Worm (Caenorhabditis elegans) whole organism, midembryonic: ENCODE data around the gene F57B7.2.
"Not testable (repeated sequence)": the region's sequence is repeated elsewhere in the genome, so short reads cannot be mapped to it uniquely, and the experiment has no call there.

ENCODE experiments used
- med-1 ChIP-seq: sonication (generic microtip); optimal IDR thresholded peaks from 2 replicates; lab custom pipeline; 2017; ENCODE audit warnings: missing genetic modification characterization, mild to moderate bottlenecking, missing compliant biosample characterization, antibody characterized with exemption, missing genetic modification reagents; ENCODE audit not compliant: insufficient read depth
- ref-1 ChIP-seq: fragments of 200-800 bp; sonication (Bioruptor generic); conservative IDR thresholded peaks from 2 replicates; pipeline ENCODE4 v1.3.6; 2022; ENCODE audit warnings: missing genetic modification reagents, missing genetic modification characterization, missing compliant biosample characterization
- ztf-23 ChIP-seq: fragments of 200-800 bp; sonication (Bioruptor generic); IDR thresholded peaks from 2 replicates; pipeline ENCODE4 v1.3.6; 2022; ENCODE audit warnings: missing genetic modification reagents, missing genetic modification characterization, missing compliant biosample characterization
- ztf-29 ChIP-seq: fragments of 200-800 bp; sonication (Bioruptor generic); IDR thresholded peaks from 2 replicates; pipeline ENCODE4 v1.3.6; 2022; ENCODE audit warnings: missing genetic modification reagents, missing genetic modification characterization, missing compliant biosample characterization

DNA sequence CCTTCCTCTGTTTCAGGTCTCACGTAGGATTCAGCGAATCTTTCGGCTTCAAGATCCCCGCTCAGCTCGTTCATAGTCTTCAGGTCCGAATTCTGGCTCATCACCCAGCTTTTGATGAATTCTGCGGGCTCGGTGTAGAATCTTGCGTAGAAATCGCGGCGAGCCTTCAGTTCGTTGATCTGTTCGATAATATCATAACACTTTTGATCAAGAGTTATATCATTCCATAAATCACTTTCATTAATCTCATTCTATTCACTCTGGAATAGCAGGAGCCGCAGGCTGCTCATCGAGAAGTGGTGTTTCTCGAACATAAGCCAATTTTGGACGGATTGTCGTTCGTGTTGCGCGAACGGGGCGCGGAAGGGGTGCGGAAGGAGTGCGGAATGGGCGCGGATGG lies 48.4 kb downstream of the F57B7.2 start, which contains the start of gene K03B8.4:
- TF ChIP-seq ztf-29; med-1 (GFP tag; lab: Kevin White, UChicago); ztf-23; ref-1 (GFP tag; lab: Robert Waterston, UW): not testable (repeated sequence)
